Fruit fly (Drosophila melanogaster) whole organism, adult: ENCODE results near the gene p.

Experiments
- CG11617 ChIP-seq: fragments of 200-800 bp; sonication (Bioruptor generic); optimal IDR thresholded peaks from 2 replicates; lab custom pipeline; 2017; ENCODE audit warnings: mild to moderate bottlenecking, missing biosample characterization, missing genetic modification reagents, missing genetic modification characterization
- CG12768 ChIP-seq: fragments of 200-800 bp; sonication (Bioruptor generic); optimal IDR thresholded peaks from 2 replicates; lab custom pipeline; 2017; ENCODE audit warnings: missing biosample characterization, missing genetic modification characterization, mild to moderate bottlenecking, moderate library complexity, missing genetic modification reagents
- CG14711 ChIP-seq: fragments of 200-800 bp; sonication (Bioruptor generic); optimal IDR thresholded peaks from 2 replicates; lab custom pipeline; 2018; ENCODE audit warnings: missing biosample characterization, mild to moderate bottlenecking, missing genetic modification characterization, moderate library complexity
- CG1620 ChIP-seq: fragments of 200-800 bp; sonication (Bioruptor generic); optimal IDR thresholded peaks from 2 replicates; lab custom pipeline; 2016; ENCODE audit warnings: missing biosample characterization, missing genetic modification characterization
- CG33017 ChIP-seq: fragments of 200-800 bp; sonication (Bioruptor generic); optimal IDR thresholded peaks from 2 replicates; lab custom pipeline; 2018; ENCODE audit warnings: missing biosample characterization, mild to moderate bottlenecking, missing genetic modification characterization, moderate library complexity
- CG5204 ChIP-seq: fragments of 200-800 bp; sonication (Bioruptor generic); optimal IDR thresholded peaks from 2 replicates; lab custom pipeline; 2016; ENCODE audit warnings: missing biosample characterization, missing genetic modification characterization
- CG7045 ChIP-seq: fragments of 200-800 bp; sonication (Bioruptor generic); optimal IDR thresholded peaks from 2 replicates; lab custom pipeline; 2017; ENCODE audit warnings: missing biosample characterization, mild to moderate bottlenecking, missing genetic modification characterization
- CG7101 ChIP-seq: fragments of 200-800 bp; sonication (Bioruptor generic); optimal IDR thresholded peaks from 2 replicates; lab custom pipeline; 2018; ENCODE audit warnings: missing biosample characterization, mild to moderate bottlenecking, missing genetic modification characterization, moderate library complexity
- Clk ChIP-seq: fragments of 200-800 bp; sonication (Bioruptor generic); optimal IDR thresholded peaks from 2 replicates; lab custom pipeline; 2017; ENCODE audit warnings: missing biosample characterization, missing genetic modification characterization
- Crg-1 ChIP-seq: fragments of 200-800 bp; sonication (Bioruptor generic); optimal IDR thresholded peaks from 2 replicates; lab custom pipeline; 2016; ENCODE audit warnings: missing biosample characterization, missing genetic modification characterization
- Hr96 ChIP-seq: fragments of 200-800 bp; sonication (Bioruptor generic); optimal IDR thresholded peaks from 2 replicates; lab custom pipeline; 2016; ENCODE audit warnings: missing biosample characterization, missing genetic modification characterization
- Mnt ChIP-seq: fragments of 200-800 bp; sonication (Bioruptor generic); optimal IDR thresholded peaks from 2 replicates; lab custom pipeline; 2016; ENCODE audit warnings: missing biosample characterization, mild to moderate bottlenecking, missing genetic modification characterization
- bab1 ChIP-seq: fragments of 200-800 bp; sonication (Bioruptor generic); optimal IDR thresholded peaks from 3 replicates; lab custom pipeline; 2019; ENCODE audit warnings: missing biosample characterization, mild to moderate bottlenecking, missing genetic modification characterization, moderate library complexity
- cic ChIP-seq: fragments of 200-800 bp; sonication (Bioruptor generic); optimal IDR thresholded peaks from 2 replicates; lab custom pipeline; 2017; ENCODE audit warnings: missing biosample characterization, mild to moderate bottlenecking, missing genetic modification characterization, moderate library complexity
- cnc ChIP-seq, 2 experiments: fragments of >200 bp; optimal IDR thresholded peaks; 2 replicates each; lab custom pipeline; 2017
- kay ChIP-seq: fragments of 200-800 bp; sonication (Bioruptor generic); peaks from one replicate; lab custom pipeline; 2016; ENCODE audit warnings: missing biosample characterization, missing genetic modification characterization, borderline replicate concordance
- ovo ChIP-seq: fragments of 200-800 bp; sonication (Bioruptor generic); optimal IDR thresholded peaks from 2 replicates; lab custom pipeline; 2016; ENCODE audit warnings: missing biosample characterization, missing genetic modification characterization
- pad ChIP-seq: fragments of 200-800 bp; sonication (Bioruptor generic); optimal IDR thresholded peaks from 3 replicates; lab custom pipeline; 2017; ENCODE audit warnings: missing biosample characterization, missing genetic modification characterization, mild to moderate bottlenecking, moderate library complexity, missing genetic modification reagents
- tj ChIP-seq: fragments of 200-800 bp; sonication (Bioruptor generic); optimal IDR thresholded peaks from 3 replicates; lab custom pipeline; 2017; ENCODE audit warnings: missing biosample characterization, mild to moderate bottlenecking, missing genetic modification characterization, moderate library complexity
- toe ChIP-seq: fragments of 200-800 bp; sonication (Bioruptor generic); optimal IDR thresholded peaks from 2 replicates; lab custom pipeline; 2016; ENCODE audit warnings: missing biosample characterization, missing genetic modification characterization

The p gene

DNA sequence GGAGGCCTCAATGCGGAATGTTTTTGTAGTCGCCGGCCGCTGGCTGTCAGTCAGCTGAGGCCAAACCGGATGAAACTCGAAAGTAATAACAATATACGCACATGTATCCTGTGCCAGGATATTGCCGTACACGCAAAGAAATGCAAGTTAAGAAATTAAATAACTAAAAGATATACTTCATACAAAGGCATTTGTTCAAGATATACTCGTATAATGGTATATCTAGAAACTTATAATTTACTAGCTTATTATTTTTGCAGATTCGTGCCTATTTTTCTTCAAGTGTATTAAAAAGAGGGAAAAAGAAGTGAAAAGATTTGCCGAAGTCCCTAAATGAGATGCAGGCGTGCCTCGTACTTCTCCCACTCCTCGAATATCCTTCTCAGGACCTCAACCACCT lies 12.8 kb upstream of the p start:
- TF ChIP-seq cic (no peak), CG12768 (GFP tag; lab: Kevin White, UChicago) (no peak), Mnt (GFP tag; lab: Kevin White, UChicago) (no peak), bab1 (GFP tag; lab: Kevin White, UChicago) (no peak), toe (GFP tag; lab: Kevin White, UChicago) (no peak), tj (GFP tag; lab: Kevin White, UChicago) (no peak), kay (GFP tag; lab: Kevin White, UChicago) (no peak)

DNA sequence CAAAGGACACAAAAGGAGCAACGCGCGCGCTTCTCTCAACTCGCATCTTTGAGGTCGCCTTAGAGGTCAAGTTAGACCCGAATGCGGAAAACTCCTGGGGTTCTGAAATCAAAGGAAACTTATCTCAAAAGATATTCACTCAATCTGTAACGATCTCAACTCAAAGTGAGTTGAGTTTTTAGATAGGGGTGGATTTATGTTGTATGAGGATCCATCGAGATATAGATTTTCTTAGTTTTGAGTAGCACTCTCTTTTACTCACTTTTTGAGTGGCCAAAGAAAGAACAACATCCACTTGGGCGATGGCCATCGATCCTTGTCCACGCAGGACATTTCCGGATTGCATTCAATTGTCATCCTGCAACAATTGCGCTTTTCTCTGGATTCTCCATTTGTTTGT lies 10.1 kb upstream of the p start:
- TF ChIP-seq cic (no peak), Clk (GFP tag; lab: Kevin White, UChicago) (no peak), toe (GFP tag; lab: Kevin White, UChicago) (no peak), bab1 (GFP tag; lab: Kevin White, UChicago) (no peak), Crg-1 (no peak), CG5204 (GFP tag; lab: Kevin White, UChicago) (no peak), kay (GFP tag; lab: Kevin White, UChicago) (no peak), CG33017 (no peak), ovo (GFP tag; lab: Kevin White, UChicago) (no peak), CG12768 (GFP tag; lab: Kevin White, UChicago) (no peak), CG7045 (GFP tag; lab: Kevin White, UChicago) (no peak), CG1620 (GFP tag; lab: Kevin White, UChicago) (no peak), CG7101 (tag; lab: Kevin White, UChicago) (no peak), CG14711 (tag; lab: Kevin White, UChicago) (no peak), Hr96 (GFP tag; lab: Kevin White, UChicago) (no peak), Mnt (GFP tag; lab: Kevin White, UChicago) (no peak), tj (GFP tag; lab: Kevin White, UChicago) (no peak), CG11617 (no peak), cnc (optimal IDR thresholded peaks at IDR 0.05; lab: Kevin White, UChicago) (no peak)

DNA sequence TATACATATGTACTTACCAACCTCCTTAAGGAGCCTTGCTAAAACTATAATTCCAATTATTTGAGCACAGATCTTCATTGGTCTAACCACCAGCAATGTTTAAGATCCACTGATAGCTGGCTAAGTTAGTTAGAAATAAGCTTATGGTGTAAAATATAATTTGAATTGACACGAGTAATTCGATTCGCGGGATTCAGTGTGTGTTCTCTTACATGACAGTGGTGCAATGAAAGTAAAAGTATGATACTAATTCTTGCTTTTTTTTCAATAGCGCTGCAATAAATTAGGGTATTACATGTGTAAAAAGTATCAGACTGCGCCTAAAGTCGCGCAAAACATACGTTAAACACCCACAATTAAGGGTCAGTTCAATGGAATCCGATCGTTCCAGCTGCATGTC lies 9.4 kb upstream of the p start, which contains the start of gene CG33325:
Gene CG33325 (minus strand): TSS at position 101 of the 400 bp plus-strand sequence.
- TF ChIP-seq CG11617 (no peak), CG5204 (GFP tag; lab: Kevin White, UChicago) (no peak), pad (GFP tag; lab: Kevin White, UChicago) (no peak), CG33017 (no peak), tj (GFP tag; lab: Kevin White, UChicago) (no peak)

DNA sequence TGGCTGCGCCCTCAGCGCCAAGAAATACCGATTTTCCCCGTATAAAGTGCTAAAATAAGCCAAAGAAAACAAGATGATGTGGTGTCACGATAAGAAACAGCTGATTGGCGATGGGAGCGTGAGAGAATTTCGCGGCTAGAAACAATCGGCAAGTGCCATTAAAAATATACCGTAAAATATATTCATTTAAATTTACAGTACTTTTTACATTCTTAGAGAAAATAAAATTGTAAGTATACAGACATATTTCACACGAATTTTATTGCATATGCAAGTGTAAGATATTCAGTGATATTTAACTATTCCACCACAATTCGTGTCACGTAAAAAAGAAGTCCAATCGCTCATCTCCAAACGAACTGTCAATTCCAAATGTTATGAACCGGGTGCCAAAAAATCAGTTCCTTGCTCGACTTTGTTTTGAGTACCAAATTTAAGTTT lies 6.1 kb upstream of the p start, which contains the start of the genes Unc50, CG11755 and CG8043:
Gene Unc50 (minus strand): TSS at position 54 of the 441 bp plus-strand sequence.
Gene CG11755 (plus strand): TSS at position 356 of the 441 bp plus-strand sequence.
Gene CG8043 (plus strand): TSS at position 356 of the 441 bp plus-strand sequence.
- TF ChIP-seq CG14711 (tag; lab: Kevin White, UChicago): peak; percentile 74
- TF ChIP-seq CG7045 (GFP tag; lab: Kevin White, UChicago): peak; percentile 81
- TF ChIP-seq CG5204 (GFP tag; lab: Kevin White, UChicago): peak; percentile 86
- peak; percentile 67 for TF ChIP-seq CG33017
- peak; percentile 90 for TF ChIP-seq bab1 (GFP tag; lab: Kevin White, UChicago)
- peak; percentile 59 for TF ChIP-seq pad (GFP tag; lab: Kevin White, UChicago)
- peak; percentile 80 for TF ChIP-seq CG7101 (tag; lab: Kevin White, UChicago)
- TF ChIP-seq kay (GFP tag; lab: Kevin White, UChicago): peak; percentile 94
- peak; percentile 73 for TF ChIP-seq Crg-1
- TF ChIP-seq Clk (GFP tag; lab: Kevin White, UChicago): peak; percentile 59
- TF ChIP-seq cnc (optimal IDR thresholded peaks at IDR 0.05; lab: Kevin White, UChicago): no peak
- peak; percentile 82 for TF ChIP-seq CG1620 (GFP tag; lab: Kevin White, UChicago)
- peak; percentile 37 for TF ChIP-seq cic
- peak; percentile 44 for TF ChIP-seq ovo (GFP tag; lab: Kevin White, UChicago)
- peak; percentile 74 for TF ChIP-seq Mnt (GFP tag; lab: Kevin White, UChicago)
- TF ChIP-seq tj (GFP tag; lab: Kevin White, UChicago): peak; percentile 54
- TF ChIP-seq CG11617: peak; percentile 85
- peak; percentile 73 for TF ChIP-seq CG12768 (GFP tag; lab: Kevin White, UChicago)
- TF ChIP-seq Hr96 (GFP tag; lab: Kevin White, UChicago): peak; percentile 82
- TF ChIP-seq toe (GFP tag; lab: Kevin White, UChicago): peak; percentile 89

DNA sequence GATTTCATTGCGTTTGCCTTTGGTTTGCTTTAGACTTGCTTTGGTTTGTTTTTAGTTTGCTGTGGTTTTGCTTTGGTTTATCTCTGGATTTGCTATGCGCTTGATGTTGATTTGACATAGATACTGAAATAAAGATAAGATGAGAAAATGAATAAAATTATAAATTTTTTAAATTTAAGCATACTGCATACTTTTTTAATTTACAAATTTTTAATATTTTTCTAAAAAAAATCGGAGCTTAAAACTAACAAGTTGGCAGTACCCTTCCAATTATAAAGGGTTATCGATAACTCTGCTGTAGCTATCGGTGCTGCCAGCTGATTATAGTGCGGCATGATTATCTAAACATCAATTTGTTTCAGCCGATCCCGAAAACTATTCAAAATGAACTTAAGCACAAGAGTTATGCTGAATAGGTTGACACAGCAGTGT lies 3.3 kb upstream of the p start, which contains the start of gene mRpL19:
Gene mRpL19 (plus strand): TSS at position 307 of the 432 bp plus-strand sequence.
- TF ChIP-seq CG1620 (GFP tag; lab: Kevin White, UChicago) (no peak), tj (GFP tag; lab: Kevin White, UChicago) (peak; percentile 20), kay (GFP tag; lab: Kevin White, UChicago) (peak; percentile 88), Hr96 (GFP tag; lab: Kevin White, UChicago) (no peak), CG7045 (GFP tag; lab: Kevin White, UChicago) (peak; percentile 43), cnc (optimal IDR thresholded peaks at IDR 0.05; lab: Kevin White, UChicago) (no peak), bab1 (GFP tag; lab: Kevin White, UChicago) (peak; percentile 73), Clk (GFP tag; lab: Kevin White, UChicago) (no peak), ovo (GFP tag; lab: Kevin White, UChicago) (no peak), CG33017 (peak; percentile 68), CG5204 (GFP tag; lab: Kevin White, UChicago) (no peak), CG11617 (peak; percentile 44), CG7101 (tag; lab: Kevin White, UChicago) (peak; percentile 76), Crg-1 (no peak), CG14711 (tag; lab: Kevin White, UChicago) (peak; percentile 64), CG12768 (GFP tag; lab: Kevin White, UChicago) (no peak), Mnt (GFP tag; lab: Kevin White, UChicago) (peak; percentile 59), cic (peak; percentile 27), toe (GFP tag; lab: Kevin White, UChicago) (no peak)
